Fruit fly (Drosophila melanogaster) whole organism, embryonic: ENCODE data around the gene CG10300.

Experiments used
- Awh ChIP-seq: fragments of 200-800 bp; sonication (Bioruptor generic); IDR thresholded peaks from 2 replicates; pipeline ENCODE4, ENCODE4 v1.3.6; 2022; ENCODE audit warnings: missing biosample characterization, missing genetic modification characterization
- Blimp-1 ChIP-seq: fragments of 200-800 bp; sonication (Bioruptor generic); optimal IDR thresholded peaks from 3 replicates; lab custom pipeline; 2018; ENCODE audit warnings: missing biosample characterization, missing genetic modification characterization, mild to moderate bottlenecking, moderate library complexity, missing genetic modification reagents
- CG10565 ChIP-seq: fragments of 200-800 bp; sonication (Bioruptor generic); optimal IDR thresholded peaks from 3 replicates; lab custom pipeline; 2016; ENCODE audit warnings: missing biosample characterization, mild to moderate bottlenecking, missing genetic modification characterization
- CG11456 ChIP-seq: fragments of 200-800 bp; sonication (Bioruptor generic); IDR thresholded peaks from 3 replicates; pipeline ENCODE4 v1.3.6; 2022; ENCODE audit warnings: missing biosample characterization, missing genetic modification characterization
- CG14965 ChIP-seq: fragments of 200-800 bp; sonication (Bioruptor generic); optimal IDR thresholded peaks from 2 replicates; lab custom pipeline; 2016; ENCODE audit warnings: missing biosample characterization, missing genetic modification characterization, borderline replicate concordance
- CG1603 ChIP-seq: fragments of 200-800 bp; sonication (Bioruptor generic); optimal IDR thresholded peaks from 2 replicates; lab custom pipeline; 2019; ENCODE audit warnings: missing biosample characterization, mild to moderate bottlenecking, missing genetic modification characterization, moderate library complexity
- CG17612 ChIP-seq: fragments of 200-800 bp; sonication (Bioruptor generic); IDR thresholded peaks from 2 replicates; pipeline ENCODE4 v1.3.6; 2022; ENCODE audit warnings: missing biosample characterization, missing genetic modification characterization
- CG31224 ChIP-seq: fragments of 200-800 bp; sonication (Bioruptor generic); IDR thresholded peaks from 2 replicates; pipeline ENCODE4 v1.3.6; 2022; ENCODE audit warnings: missing biosample characterization, missing genetic modification characterization
- CG34376 ChIP-seq: fragments of 200-800 bp; sonication (Bioruptor generic); optimal IDR thresholded peaks from 2 replicates; lab custom pipeline; 2018; ENCODE audit warnings: missing biosample characterization, mild to moderate bottlenecking, missing genetic modification characterization
- CG4360 ChIP-seq: fragments of 200-800 bp; sonication (Bioruptor generic); IDR thresholded peaks from 2 replicates; pipeline ENCODE4 v1.3.6; 2022; ENCODE audit warnings: missing biosample characterization, missing genetic modification characterization
- CG6854 ChIP-seq: fragments of 200-800 bp; sonication (Bioruptor generic); optimal IDR thresholded peaks from 3 replicates; lab custom pipeline; 2017; ENCODE audit warnings: missing biosample characterization, mild to moderate bottlenecking, missing genetic modification characterization
- CG9797 ChIP-seq: fragments of 200-800 bp; sonication (Bioruptor generic); optimal IDR thresholded peaks from 3 replicates; lab custom pipeline; 2018; ENCODE audit warnings: missing biosample characterization, mild to moderate bottlenecking, missing genetic modification characterization
- CG9817 ChIP-seq: fragments of 200-800 bp; sonication (Bioruptor generic); optimal IDR thresholded peaks from 2 replicates; lab custom pipeline; 2018; ENCODE audit warnings: missing biosample characterization, mild to moderate bottlenecking, missing genetic modification characterization, moderate library complexity
- Camta ChIP-seq: fragments of 200-800 bp; sonication (Bioruptor generic); optimal IDR thresholded peaks from 2 replicates; lab custom pipeline; 2016; ENCODE audit warnings: missing biosample characterization, missing genetic modification characterization
- Drgx ChIP-seq: fragments of 200-800 bp; sonication (Bioruptor generic); IDR thresholded peaks from 2 replicates; pipeline ENCODE4 v1.3.6; 2022; ENCODE audit warnings: missing biosample characterization, missing genetic modification characterization
- E2f1 ChIP-seq: fragments of 200-800 bp; sonication (Bioruptor generic); IDR thresholded peaks from 2 replicates; pipeline ENCODE4 v1.3.6; 2022; ENCODE audit warnings: missing biosample characterization, missing genetic modification characterization
- Fer1 ChIP-seq: fragments of 200-800 bp; sonication (Bioruptor generic); optimal IDR thresholded peaks from 2 replicates; lab custom pipeline; 2017; ENCODE audit warnings: missing biosample characterization, mild to moderate bottlenecking, missing genetic modification characterization
- Hmr ChIP-seq: fragments of 200-800 bp; sonication (Bioruptor generic); optimal IDR thresholded peaks from 3 replicates; lab custom pipeline; 2017; ENCODE audit warnings: mild to moderate bottlenecking, missing biosample characterization, missing genetic modification reagents, missing genetic modification characterization
- Hmx ChIP-seq: fragments of 200-800 bp; sonication (Bioruptor generic); optimal IDR thresholded peaks from 2 replicates; lab custom pipeline; 2016; ENCODE audit warnings: missing biosample characterization, missing genetic modification characterization
- Hr3 ChIP-seq: fragments of 200-800 bp; sonication (Bioruptor generic); optimal IDR thresholded peaks from 3 replicates; lab custom pipeline; 2016; ENCODE audit warnings: missing biosample characterization, missing genetic modification characterization
- Kr ChIP-seq: fragments of 200-800 bp; sonication (Bioruptor generic); optimal IDR thresholded peaks from 2 replicates; lab custom pipeline; 2017; ENCODE audit warnings: missing biosample characterization, mild to moderate bottlenecking, missing genetic modification characterization
- MTF-1 ChIP-seq: fragments of 200-800 bp; sonication (Bioruptor generic); optimal IDR thresholded peaks from 2 replicates; lab custom pipeline; 2018; ENCODE audit warnings: missing biosample characterization, mild to moderate bottlenecking, missing genetic modification characterization, borderline replicate concordance
- Pdp1 ChIP-seq, 2 experiments: fragments of 200-800 bp; sonication (Bioruptor generic); optimal IDR thresholded peaks; 3 replicates each; lab custom pipeline; 2016; ENCODE audit warnings: missing biosample characterization in 2 of 2, missing genetic modification characterization in 2 of 2, mild to moderate bottlenecking in 1 of 2, moderate library complexity in 1 of 2
- Poxn ChIP-seq: fragments of 200-800 bp; sonication (Bioruptor generic); IDR thresholded peaks from 2 replicates; pipeline ENCODE4 v1.3.6; 2022; ENCODE audit warnings: missing biosample characterization, missing genetic modification characterization
- Spps ChIP-seq: fragments of 200-800 bp; sonication (Bioruptor generic); optimal IDR thresholded peaks from 2 replicates; lab custom pipeline; 2018; ENCODE audit warnings: missing biosample characterization, mild to moderate bottlenecking, missing genetic modification characterization
- Sry-β ChIP-seq: fragments of 200-800 bp; sonication (Bioruptor generic); optimal IDR thresholded peaks from 2 replicates; lab custom pipeline; 2018; ENCODE audit warnings: missing biosample characterization, mild to moderate bottlenecking, missing genetic modification characterization, moderate library complexity
- aop ChIP-seq: fragments of 200-800 bp; sonication (Bioruptor generic); IDR thresholded peaks from 2 replicates; pipeline ENCODE4 v1.3.6; 2022; ENCODE audit warnings: missing biosample characterization, missing genetic modification characterization
- ato ChIP-seq: fragments of 200-800 bp; sonication (Bioruptor generic); IDR thresholded peaks from 2 replicates; pipeline ENCODE4 v1.3.6; 2022; ENCODE audit warnings: missing biosample characterization, missing genetic modification characterization; ENCODE audit not compliant: partially characterized antibody
- bbx ChIP-seq: fragments of 200-800 bp; sonication (Bioruptor generic); IDR thresholded peaks from 2 replicates; pipeline ENCODE4 v1.3.6; 2022; ENCODE audit warnings: missing biosample characterization, missing genetic modification characterization; ENCODE audit not compliant: partially characterized antibody
- caup ChIP-seq: fragments of 200-800 bp; sonication (Bioruptor generic); optimal IDR thresholded peaks from 3 replicates; lab custom pipeline; 2017; ENCODE audit warnings: missing biosample characterization, mild to moderate bottlenecking, missing genetic modification characterization, moderate library complexity; ENCODE audit not compliant: severe bottlenecking
- chn ChIP-seq: fragments of 200-800 bp; sonication (Bioruptor generic); optimal IDR thresholded peaks from 2 replicates; lab custom pipeline; 2016; ENCODE audit warnings: missing biosample characterization, missing genetic modification characterization
- dan ChIP-seq: fragments of 200-800 bp; sonication (Bioruptor generic); IDR thresholded peaks from 2 replicates; pipeline ENCODE4 v1.3.6; 2022; ENCODE audit warnings: missing biosample characterization, missing genetic modification characterization
- ems ChIP-seq: fragments of 200-800 bp; sonication (Bioruptor generic); optimal IDR thresholded peaks from 3 replicates; lab custom pipeline; 2016; ENCODE audit warnings: missing biosample characterization, missing genetic modification characterization
- fd64A ChIP-seq: fragments of 200-800 bp; sonication (Bioruptor generic); optimal IDR thresholded peaks from 3 replicates; lab custom pipeline; 2018; ENCODE audit warnings: missing biosample characterization, mild to moderate bottlenecking, missing genetic modification characterization
- gce ChIP-seq: fragments of 200-800 bp; sonication (Bioruptor generic); IDR thresholded peaks from 3 replicates; pipeline ENCODE4 v1.3.6; 2022; ENCODE audit warnings: missing biosample characterization, missing genetic modification characterization
- hb ChIP-seq: fragments of 200-800 bp; sonication (Bioruptor generic); IDR thresholded peaks from 3 replicates; pipeline ENCODE4 v1.3.6; 2022; ENCODE audit warnings: missing biosample characterization, missing genetic modification characterization; ENCODE audit not compliant: partially characterized antibody
- ind ChIP-seq: fragments of 200-800 bp; sonication (Bioruptor generic); optimal IDR thresholded peaks from 3 replicates; lab custom pipeline; 2016; ENCODE audit warnings: missing biosample characterization, missing genetic modification characterization
- jigr1 ChIP-seq: fragments of 200-800 bp; sonication (Bioruptor generic); IDR thresholded peaks from 3 replicates; pipeline ENCODE4 v1.3.6; 2022; ENCODE audit warnings: missing biosample characterization, missing genetic modification characterization
- ken ChIP-seq: fragments of 200-800 bp; sonication (Bioruptor generic); IDR thresholded peaks from 3 replicates; pipeline ENCODE4 v1.3.6; 2022; ENCODE audit warnings: missing biosample characterization, missing genetic modification characterization
- lab ChIP-seq: fragments of 200-800 bp; sonication (Bioruptor generic); optimal IDR thresholded peaks from 3 replicates; lab custom pipeline; 2017; ENCODE audit warnings: missing biosample characterization, missing genetic modification characterization, mild to moderate bottlenecking, moderate library complexity, missing genetic modification reagents
- lilli ChIP-seq: fragments of 200-800 bp; sonication (Bioruptor generic); optimal IDR thresholded peaks from 3 replicates; lab custom pipeline; 2016; ENCODE audit warnings: missing biosample characterization, missing genetic modification characterization
- phol ChIP-seq: fragments of 200-800 bp; sonication (Bioruptor generic); optimal IDR thresholded peaks from 3 replicates; lab custom pipeline; 2018; ENCODE audit warnings: missing biosample characterization, mild to moderate bottlenecking, missing genetic modification characterization, moderate library complexity
- row ChIP-seq: fragments of 200-800 bp; sonication (Bioruptor generic); IDR thresholded peaks from 3 replicates; pipeline ENCODE4 v1.3.6; 2022; ENCODE audit warnings: missing biosample characterization, missing genetic modification characterization
- sc ChIP-seq, 3 experiments: fragments of >200 bp in 2 of 3; fragments of 200-800 bp in 1 of 3; sonication (Bioruptor generic) in 1 of 3; optimal IDR thresholded peaks; 2 replicates in 2 of 3; 3 replicates in 1 of 3; lab custom pipeline; 2017; ENCODE audit warnings: mild to moderate bottlenecking in 1 of 3, missing biosample characterization in 1 of 3, missing genetic modification characterization in 1 of 3, missing genetic modification reagents in 1 of 3
- sim ChIP-seq: fragments of 200-800 bp; sonication (Bioruptor generic); IDR thresholded peaks from 2 replicates; pipeline ENCODE4 v1.3.6; 2022; ENCODE audit warnings: missing biosample characterization, missing genetic modification characterization
- toy ChIP-seq: fragments of 200-800 bp; sonication (Bioruptor generic); IDR thresholded peaks from 2 replicates; pipeline ENCODE4 v1.3.6; 2022; ENCODE audit warnings: missing biosample characterization, missing genetic modification characterization
- ttk ChIP-seq: fragments of 200-800 bp; sonication (Bioruptor generic); IDR thresholded peaks from 2 replicates; pipeline ENCODE4 v2.1.2; 2022; ENCODE audit warnings: missing biosample characterization, missing genetic modification characterization
- tup ChIP-seq: fragments of 200-800 bp; sonication (Bioruptor generic); optimal IDR thresholded peaks from 2 replicates; lab custom pipeline; 2016; ENCODE audit warnings: missing biosample characterization, mild to moderate bottlenecking, missing genetic modification characterization, moderate library complexity
- tx ChIP-seq: fragments of 200-800 bp; sonication (Bioruptor generic); optimal IDR thresholded peaks from 2 replicates; lab custom pipeline; 2016; ENCODE audit warnings: missing biosample characterization, missing genetic modification characterization
- unc-4 ChIP-seq: fragments of 200-800 bp; sonication (Bioruptor generic); IDR thresholded peaks from 2 replicates; pipeline ENCODE4 v1.3.6; 2022; ENCODE audit warnings: missing biosample characterization, missing genetic modification characterization; ENCODE audit not compliant: partially characterized antibody

Gene CG10300

dm6 chr3R:23752728-23753127 lies 41.4 kb downstream of the CG10300 start, which contains the start of the genes RanBP3 and Rpt5 (continued):
- TF ChIP-seq unc-4 (GFP tag; lab: Robert Waterston, UW) (peak; percentile 82), sim (no peak), tup (GFP tag; lab: Kevin White, UChicago) (no peak), Awh (no peak), CG14965 (GFP tag; lab: Kevin White, UChicago) (no peak), Fer1 (GFP tag; lab: Kevin White, UChicago) (peak; percentile 65), aop (GFP tag; lab: Robert Waterston, UW) (no peak), gce (peak; percentile 17; the same call in 1 of the 3 replicates), Hmr (GFP tag; lab: Kevin White, UChicago) (peak; percentile 65), hb (GFP tag; lab: Robert Waterston, UW) (peak; percentile 78), CG17612 (peak; percentile 51; the same call in 1 of the 2 replicates), ems (no peak), Pdp1 (GFP tag; optimal IDR thresholded peaks at IDR 0.05; lab: Kevin White, UChicago) (peak; percentile 45 to 68), row (peak; percentile 49; the same call in 2 of the 3 replicates), Poxn (no peak), CG31224 (GFP tag; lab: Robert Waterston, UW) (no peak), CG11456 (GFP tag; lab: Robert Waterston, UW) (peak; percentile 80), CG1603 (tag; lab: Kevin White, UChicago) (no peak), ind (peak; percentile 60), dan (no peak), MTF-1 (GFP tag; lab: Kevin White, UChicago) (no peak), ttk (GFP tag; lab: Robert Waterston, UW) (no peak; the same call in 1 of the 2 replicates), jigr1 (no peak), lilli (GFP tag; lab: Kevin White, UChicago) (peak; percentile 77), toy (GFP tag; lab: Robert Waterston, UW) (no peak), E2f1 (GFP tag; lab: Robert Waterston, UW) (peak; percentile 51; the same call in 1 of the 2 replicates), CG34376 (peak; percentile 59), lab (GFP tag; lab: Kevin White, UChicago) (no peak), Spps (no peak), CG4360 (GFP tag; lab: Robert Waterston, UW) (no peak), Hmx (GFP tag; lab: Kevin White, UChicago) (no peak), Sry-β (GFP tag; lab: Kevin White, UChicago) (no peak), Drgx (GFP tag; lab: Robert Waterston, UW) (peak; percentile 36; the same call in 1 of the 2 replicates), fd64A (GFP tag; lab: Kevin White, UChicago) (no peak), phol (tag; lab: Kevin White, UChicago) (peak; percentile 61), caup (GFP tag; lab: Kevin White, UChicago) (peak; percentile 75), chn (GFP tag; lab: Kevin White, UChicago) (peak; percentile 36), CG9797 (peak; percentile 40), Hr3 (GFP tag; lab: Kevin White, UChicago) (peak; percentile 19), Camta (peak; percentile 6), CG10565 (GFP tag; lab: Kevin White, UChicago) (no peak), CG6854 (GFP tag; lab: Kevin White, UChicago) (no peak), tx (GFP tag; lab: Kevin White, UChicago) (peak; percentile 44), CG9817 (tag; lab: Kevin White, UChicago) (peak; percentile 38), Kr (GFP tag; lab: Kevin White, UChicago) (no peak), sc (optimal IDR thresholded peaks at IDR 0.05; lab: Kevin White, UChicago) (no peak), sc (GFP tag; optimal IDR thresholded peaks at IDR 0.05; lab: Kevin White, UChicago) (no peak), ato (peak; percentile 75), ken (GFP tag; lab: Robert Waterston, UW) (peak; percentile 62; the same call in 1 of the 3 replicates), bbx (peak; percentile 92), Blimp-1 (GFP tag; lab: Kevin White, UChicago) (no peak)
